Fruit fly (Drosophila melanogaster): Measurements from ENCODE around the gene alpha-Man-IIa.

Gene alpha-Man-IIa

DNA sequence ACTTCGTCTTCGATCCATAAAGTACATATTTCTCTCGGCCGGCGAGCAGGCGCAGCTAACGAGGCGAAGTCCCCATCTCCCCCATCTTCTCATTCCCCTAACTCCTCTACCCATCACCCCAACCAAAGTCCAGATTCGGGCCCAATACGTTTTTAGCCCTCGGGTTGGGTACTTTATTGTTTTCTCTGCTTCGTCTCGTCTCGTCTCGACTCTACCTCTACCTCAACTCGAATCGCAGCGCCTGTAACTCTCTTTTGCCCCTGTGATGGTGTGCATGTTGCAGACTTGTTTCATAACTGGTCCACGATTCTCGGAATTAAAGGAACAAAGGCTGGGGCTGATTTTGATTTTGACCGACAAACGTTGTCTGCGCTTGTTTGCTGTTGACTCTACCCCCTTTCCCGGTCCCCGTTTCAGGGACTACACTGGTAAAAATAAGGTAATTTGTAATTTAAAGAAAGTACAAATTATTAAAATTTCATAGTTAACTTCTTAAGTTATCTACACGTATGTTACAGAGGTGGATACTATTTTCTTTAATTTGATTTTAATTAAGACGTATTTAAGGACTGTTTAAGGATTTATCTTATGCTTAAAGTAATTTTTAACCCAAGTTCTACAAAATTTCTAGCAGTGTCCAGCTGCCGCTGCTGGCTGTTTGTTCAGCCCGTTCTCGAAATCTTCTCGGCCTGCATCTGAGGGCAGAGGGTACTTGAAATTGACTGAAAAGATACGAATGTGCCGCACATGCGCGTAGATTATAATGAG is 33.5 kb upstream of the alpha-Man-IIa start (continued):
- peak; percentile 95 for TF ChIP-seq esn (GFP tag; optimal IDR thresholded peaks at IDR 0.05)
- peak; percentile 74 for TF ChIP-seq Ets21C (GFP tag; optimal IDR thresholded peaks at IDR 0.05)
- peak; percentile 90 for TF ChIP-seq CG10631 (GFP tag; optimal IDR thresholded peaks at IDR 0.05)
- peak; percentile 76 for TF ChIP-seq Hr39 (GFP tag; optimal IDR thresholded peaks at IDR 0.05)
- TF ChIP-seq CG7368 (GFP tag; optimal IDR thresholded peaks at IDR 0.05), result peak; percentile 79
- peak; percentile 78 for TF ChIP-seq Eip93F (GFP tag; optimal IDR thresholded peaks at IDR 0.05)
- TF ChIP-seq CG31627 (GFP tag; optimal IDR thresholded peaks at IDR 0.05), result peak; percentile 76
- peak; percentile 71 for TF ChIP-seq Sox15 (GFP tag; optimal IDR thresholded peaks at IDR 0.05)
- TF ChIP-seq vri (GFP tag; optimal IDR thresholded peaks at IDR 0.05), result peak; percentile 90
- peak; percentile 71 for TF ChIP-seq OdsH (GFP tag; optimal IDR thresholded peaks at IDR 0.05)
- TF ChIP-seq cyc (GFP tag; optimal IDR thresholded peaks at IDR 0.05), result peak; percentile 87
- peak; percentile 84 for TF ChIP-seq acj6 (GFP tag; optimal IDR thresholded peaks at IDR 0.05)
- peak; percentile 23 for TF ChIP-seq CG6276 (GFP tag; optimal IDR thresholded peaks at IDR 0.05)
- TF ChIP-seq CG6808 (GFP tag; optimal IDR thresholded peaks at IDR 0.05), result peak; percentile 90
- TF ChIP-seq spab (GFP tag; optimal IDR thresholded peaks at IDR 0.05), result peak; percentile 90
- peak; percentile 88 to 90 for TF ChIP-seq ss (GFP tag; optimal IDR thresholded peaks at IDR 0.05)
- TF ChIP-seq fd59A (GFP tag; optimal IDR thresholded peaks at IDR 0.05), result peak; percentile 86
- TF ChIP-seq CG32006 (GFP tag; optimal IDR thresholded peaks at IDR 0.05), result peak; percentile 61
- TF ChIP-seq achi (GFP tag; optimal IDR thresholded peaks at IDR 0.05), result peak; percentile 86
- TF ChIP-seq CG4318 (GFP tag; optimal IDR thresholded peaks at IDR 0.05), result peak; percentile 17
- peak; percentile 12; the same call in 1 of the 2 replicates for TF ChIP-seq Gug (GFP tag; IDR thresholded peaks at IDR 0.05)

DNA sequence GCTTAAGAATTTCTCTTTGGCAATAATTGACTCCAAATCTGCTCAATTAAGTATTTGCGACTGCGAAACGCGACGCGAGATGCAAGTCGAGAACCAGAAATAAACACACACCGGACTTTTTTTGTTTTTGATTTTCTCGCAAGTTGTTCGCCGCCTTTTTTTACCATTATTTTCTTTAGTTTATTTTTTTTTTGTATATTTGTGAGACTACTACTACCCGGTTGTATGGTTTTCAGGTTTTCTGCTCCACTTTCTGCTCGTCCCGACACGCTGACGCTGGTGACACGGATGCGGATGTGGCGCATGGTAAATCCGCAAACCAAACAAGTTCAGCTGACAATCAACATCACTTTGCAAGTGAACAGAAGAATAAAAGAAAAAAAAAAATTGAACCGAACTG is 31.4 kb upstream of the alpha-Man-IIa start:
- no peak for TF ChIP-seq esn (GFP tag; optimal IDR thresholded peaks at IDR 0.05)
- TF ChIP-seq CG4318 (GFP tag; optimal IDR thresholded peaks at IDR 0.05), result no peak
- no peak for TF ChIP-seq lz (GFP tag; optimal IDR thresholded peaks at IDR 0.05)
- TF ChIP-seq Sox102F (GFP tag; optimal IDR thresholded peaks at IDR 0.05), result no peak
- peak; percentile 75 for TF ChIP-seq Eip78C (GFP tag)
- TF ChIP-seq CG16779 (tag; optimal IDR thresholded peaks at IDR 0.05), result peak; percentile 2
- TF ChIP-seq fd85E (GFP tag; optimal IDR thresholded peaks at IDR 0.05), result no peak
- peak; percentile 11 for TF ChIP-seq CG3919 (GFP tag; optimal IDR thresholded peaks at IDR 0.05)
- no peak for TF ChIP-seq Hr39 (GFP tag; optimal IDR thresholded peaks at IDR 0.05)
- peak; percentile 12 for TF ChIP-seq CG10669 (GFP tag; optimal IDR thresholded peaks at IDR 0.05)
- TF ChIP-seq spab (GFP tag; optimal IDR thresholded peaks at IDR 0.05), result peak; percentile 39
- TF ChIP-seq CG8119 (GFP tag; IDR thresholded peaks at IDR 0.05), result peak; percentile 52; the same call in 2 of the 3 replicates
- no peak for TF ChIP-seq svp (GFP tag)
- TF ChIP-seq Eip75B (GFP tag; optimal IDR thresholded peaks at IDR 0.05), result no peak
- no peak for TF ChIP-seq CG6792 (GFP tag; optimal IDR thresholded peaks at IDR 0.05)
- TF ChIP-seq Sox14 (GFP tag; optimal IDR thresholded peaks at IDR 0.05), result no peak
- no peak for TF ChIP-seq Blimp-1 (GFP tag; optimal IDR thresholded peaks at IDR 0.05)
- no peak for TF ChIP-seq Gug (GFP tag; IDR thresholded peaks at IDR 0.05)
- no peak for TF ChIP-seq achi (GFP tag; optimal IDR thresholded peaks at IDR 0.05)
- TF ChIP-seq CG10631 (GFP tag; optimal IDR thresholded peaks at IDR 0.05), result no peak
- TF ChIP-seq dsx (GFP tag; optimal IDR thresholded peaks at IDR 0.05; ENCODE audit: poor library complexity, severe bottlenecking), result peak; percentile 37
- 0 out of 2 replicates have a peak, but pooled peaks have one; percentile 13 for TF ChIP-seq CG15336 (GFP tag; IDR thresholded peaks at IDR 0.05)
- no peak for TF ChIP-seq Eip93F (GFP tag; optimal IDR thresholded peaks at IDR 0.05)
- TF ChIP-seq acj6 (GFP tag; optimal IDR thresholded peaks at IDR 0.05), result no peak
- TF ChIP-seq Hr38 (GFP tag; optimal IDR thresholded peaks at IDR 0.05), result no peak
- no peak for TF ChIP-seq fkh (GFP tag; optimal IDR thresholded peaks at IDR 0.05)
- TF ChIP-seq OdsH (GFP tag; optimal IDR thresholded peaks at IDR 0.05), result no peak
- TF ChIP-seq CG11294 (GFP tag; IDR thresholded peaks at IDR 0.05), result no peak
- no peak for TF ChIP-seq CG3032 (tag; optimal IDR thresholded peaks at IDR 0.05)
- peak; percentile 38 for TF ChIP-seq CG6276 (GFP tag; optimal IDR thresholded peaks at IDR 0.05)
- TF ChIP-seq CG31627 (GFP tag; optimal IDR thresholded peaks at IDR 0.05), result no peak
- peak; percentile 51; the same call in 2 of the 3 replicates for TF ChIP-seq CG6163 (GFP tag; IDR thresholded peaks at IDR 0.05)
- TF ChIP-seq CG34406 (GFP tag; optimal IDR thresholded peaks at IDR 0.05), result no peak
- peak; percentile 29 for TF ChIP-seq CG6854 (GFP tag; optimal IDR thresholded peaks at IDR 0.05)
- TF ChIP-seq Ets96B (tag; optimal IDR thresholded peaks at IDR 0.05), result no peak
- TF ChIP-seq CG8632 (GFP tag; optimal IDR thresholded peaks at IDR 0.05), result no peak
- no peak for TF ChIP-seq dac (GFP tag; optimal IDR thresholded peaks at IDR 0.05)
- TF ChIP-seq net (GFP tag; optimal IDR thresholded peaks at IDR 0.05), result no peak
